Worm (Caenorhabditis elegans): ENCODE results near the gene W07G4.1.

The W07G4.1 gene

DNA sequence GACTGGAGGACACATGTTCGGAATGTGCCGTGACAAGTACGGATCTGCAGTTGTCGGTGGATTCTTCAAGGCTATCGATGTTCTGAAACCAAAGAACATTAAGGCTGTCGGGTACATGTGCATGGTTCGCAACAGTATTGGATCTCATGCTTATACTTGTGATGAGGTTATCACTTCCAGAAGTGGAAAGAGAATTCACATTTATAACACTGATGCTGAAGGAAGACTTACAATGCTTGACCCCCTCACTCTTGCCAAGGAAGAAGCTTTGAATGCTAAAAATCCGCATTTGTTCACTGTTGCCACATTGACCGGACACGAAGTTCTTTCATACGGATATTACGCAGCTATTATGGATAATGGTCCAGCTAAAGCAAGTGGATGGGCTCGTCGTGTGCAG, 11.7 kb downstream of the W07G4.1 start:
- peak; percentile 96 for TF ChIP-seq aha-1 (tag)
- TF ChIP-seq ceh-82 (tag; optimal IDR thresholded peaks at IDR 0.05): no peak
- TF ChIP-seq ztf-11 (tag; optimal IDR thresholded peaks at IDR 0.05): no peak
- no peak for TF ChIP-seq nhr-41 (GFP tag; IDR thresholded peaks at IDR 0.05)
- TF ChIP-seq hmg-1.1 (GFP tag; IDR thresholded peaks at IDR 0.05): no peak
- 0 out of 2 replicates have a peak, but pooled peaks have one; percentile 12 for TF ChIP-seq dmd-9 (GFP tag; IDR thresholded peaks at IDR 0.05)

DNA sequence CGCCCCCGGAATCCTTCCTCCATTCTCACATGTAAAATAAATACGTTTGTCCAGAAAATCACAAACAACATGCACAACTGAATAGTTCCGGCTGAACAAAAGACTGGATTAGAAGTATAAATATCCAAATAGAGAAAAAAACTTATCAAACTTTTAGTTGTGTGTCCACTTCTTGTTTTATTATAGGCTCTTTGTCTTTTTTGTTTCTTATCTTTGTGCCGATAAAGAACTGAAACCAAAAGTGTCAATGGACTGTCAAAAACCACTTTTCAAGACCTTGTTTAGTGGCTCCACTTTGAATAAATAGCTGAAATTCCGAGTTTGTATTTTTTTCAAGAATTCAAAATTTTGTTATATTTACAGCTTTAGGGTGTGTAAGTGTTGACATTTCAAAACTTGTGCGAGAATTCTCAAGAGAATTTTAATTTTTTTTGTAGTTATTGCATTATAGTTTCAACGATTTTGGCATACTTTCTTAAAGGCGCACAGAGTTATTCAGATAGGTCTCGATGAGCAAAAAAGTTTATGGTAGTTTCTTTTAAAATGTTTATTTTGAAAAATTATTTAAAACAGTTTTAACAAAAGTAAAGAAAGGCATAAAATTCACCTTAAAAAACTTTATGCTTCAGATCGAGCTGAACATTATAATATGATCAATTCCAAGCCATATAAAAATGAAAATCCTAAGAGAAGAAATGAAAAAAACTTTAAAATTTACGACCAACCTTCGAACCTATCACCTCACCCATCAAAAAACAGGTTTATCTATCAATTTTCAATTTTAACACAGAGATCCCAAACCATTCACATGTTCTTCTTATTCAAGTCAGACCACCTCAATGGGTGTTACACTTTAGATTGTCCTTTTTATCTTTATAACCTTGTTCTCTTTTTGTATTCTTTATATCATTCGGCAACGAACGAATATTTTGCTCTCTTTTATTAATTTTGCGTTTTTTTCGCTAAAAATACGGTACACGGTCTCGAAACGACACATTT, 13.1 kb downstream of the W07G4.1 start:
- TF ChIP-seq skn-1 (tag; optimal IDR thresholded peaks at IDR 0.05): no peak
- no peak for TF ChIP-seq snpc-4 (tag; optimal IDR thresholded peaks at IDR 0.05)
- peak; percentile 50 for TF ChIP-seq nhr-28 (tag; optimal IDR thresholded peaks at IDR 0.05)
- no peak for TF ChIP-seq attf-4 (tag; optimal IDR thresholded peaks at IDR 0.05)
- TF ChIP-seq lin-38 (GFP tag; IDR thresholded peaks at IDR 0.05): peak; percentile 6; the same call in 1 of the 2 replicates
- TF ChIP-seq lin-39 (tag; optimal IDR thresholded peaks at IDR 0.05): no peak
- no peak for TF ChIP-seq gei-8 (GFP tag; optimal IDR thresholded peaks at IDR 0.05)
- TF ChIP-seq lin-29 (GFP tag; IDR thresholded peaks at IDR 0.05): no peak
- TF ChIP-seq nhr-48 (tag; optimal IDR thresholded peaks at IDR 0.05): peak; percentile 25
- TF ChIP-seq dve-1 (tag; optimal IDR thresholded peaks at IDR 0.05; ENCODE audit: insufficient read depth): peak; percentile 62
- TF ChIP-seq cey-2 (tag; optimal IDR thresholded peaks at IDR 0.05; ENCODE audit: borderline replicate concordance, insufficient read depth): no peak
- TF ChIP-seq F26F4.8 (GFP tag; conservative IDR thresholded peaks at IDR 0.05): no peak
- no peak for TF ChIP-seq nhr-41 (GFP tag; IDR thresholded peaks at IDR 0.05)
- TF ChIP-seq fos-1 (tag; optimal IDR thresholded peaks at IDR 0.05): no peak
- TF ChIP-seq mdl-1 (tag; optimal IDR thresholded peaks at IDR 0.05): no peak
- TF ChIP-seq mdt-29 (GFP tag; IDR thresholded peaks at IDR 0.05): no peak
- peak; percentile 11 for TF ChIP-seq nhr-77 (tag; optimal IDR thresholded peaks at IDR 0.05)
- TF ChIP-seq dpl-1 (GFP tag; optimal IDR thresholded peaks at IDR 0.05): no peak
- no peak for TF ChIP-seq hif-1 (tag; optimal IDR thresholded peaks at IDR 0.05)
- no peak for TF ChIP-seq saeg-2 (GFP tag; IDR thresholded peaks at IDR 0.05)
- peak; percentile 63 for TF ChIP-seq hlh-11 (tag; optimal IDR thresholded peaks at IDR 0.05)
- no peak for TF ChIP-seq Y75B8A.6 (GFP tag; IDR thresholded peaks at IDR 0.05)
- TF ChIP-seq ZK337.2 (GFP tag; IDR thresholded peaks at IDR 0.05): no peak
- TF ChIP-seq nhr-76 (tag; optimal IDR thresholded peaks at IDR 0.05): no peak
- no peak for TF ChIP-seq ceh-44 (GFP tag; IDR thresholded peaks at IDR 0.05)
- TF ChIP-seq rbr-2 (tag; optimal IDR thresholded peaks at IDR 0.05): no peak
- TF ChIP-seq lir-3 (tag; optimal IDR thresholded peaks at IDR 0.05): no peak
- no peak for TF ChIP-seq mxl-2 (GFP tag; conservative IDR thresholded peaks at IDR 0.05)
- TF ChIP-seq daf-8 (GFP tag; IDR thresholded peaks at IDR 0.05): no peak
- TF ChIP-seq aly-2 (tag; optimal IDR thresholded peaks at IDR 0.05): no peak
- peak in 1 of 2 experiments; percentile 20 for TF ChIP-seq lsy-2 (tag; optimal IDR thresholded peaks at IDR 0.05)
- TF ChIP-seq aha-1 (tag): peak; percentile 72
- no peak for TF ChIP-seq spr-1 (tag; optimal IDR thresholded peaks at IDR 0.05)
- 0 out of 2 replicates have a peak, but pooled peaks have one; percentile 15 for TF ChIP-seq php-3 (GFP tag; IDR thresholded peaks at IDR 0.05)
- TF ChIP-seq mep-1 (tag; optimal IDR thresholded peaks at IDR 0.05): peak; percentile 50
- no peak for TF ChIP-seq ceh-82 (tag; optimal IDR thresholded peaks at IDR 0.05)
- no peak for TF ChIP-seq nhr-25 (tag; optimal IDR thresholded peaks at IDR 0.05; ENCODE audit: borderline replicate concordance, insufficient read depth)
- no peak for TF ChIP-seq vab-7 (GFP tag; IDR thresholded peaks at IDR 0.05)
- TF ChIP-seq lin-13 (GFP tag; optimal IDR thresholded peaks at IDR 0.05): no peak
- no peak for TF ChIP-seq nhr-111 (GFP tag; optimal IDR thresholded peaks at IDR 0.05)
- peak; percentile 34; the same call in 1 of the 2 replicates for TF ChIP-seq dmd-9 (GFP tag; IDR thresholded peaks at IDR 0.05)
- no peak for TF ChIP-seq arid-1 (GFP tag; conservative IDR thresholded peaks at IDR 0.05)
- 0 out of 2 replicates have a peak, but pooled peaks have one; percentile 7 for TF ChIP-seq T26A8.4 (GFP tag; IDR thresholded peaks at IDR 0.05)
- TF ChIP-seq dmd-6 (GFP tag; IDR thresholded peaks at IDR 0.05): peak; percentile 83
